Fruit fly (Drosophila melanogaster): ENCODE data around the gene CG9368.

The CG9368 gene

dm6 chr3L:19601413-19601812, at the start of gene CG9368:
Gene CG9368 (plus strand): TSS chr3L:19601633.
- no peak for TF ChIP-seq Sin3A (optimal IDR thresholded peaks at IDR 0.05)
- TF ChIP-seq insv (optimal IDR thresholded peaks at IDR 0.05), result no peak

dm6 chr3L:19552136-19552773, 49.2 kb upstream of the CG9368 start, which contains the start of the genes Ltn1 and CG9300:
Gene Ltn1 (minus strand): TSS chr3L:19552290.
Gene CG9300 (plus strand): TSS chr3L:19552420.
- TF ChIP-seq insv (optimal IDR thresholded peaks at IDR 0.05) (no peak), Sin3A (optimal IDR thresholded peaks at IDR 0.05) (no peak), ttk (optimal IDR thresholded peaks at IDR 0.05) (no peak), psq (optimal IDR thresholded peaks at IDR 0.05) (no peak), Myc (optimal IDR thresholded peaks at IDR 0.05) (no peak), h (optimal IDR thresholded peaks at IDR 0.05) (no peak)

- no peak for TF ChIP-seq Myc (optimal IDR thresholded peaks at IDR 0.05)
- no peak for TF ChIP-seq ttk (optimal IDR thresholded peaks at IDR 0.05)
- TF ChIP-seq insv (optimal IDR thresholded peaks at IDR 0.05), result no peak
- no peak for TF ChIP-seq Sin3A (optimal IDR thresholded peaks at IDR 0.05)
- TF ChIP-seq psq (optimal IDR thresholded peaks at IDR 0.05), result no peak
- no peak for TF ChIP-seq h (optimal IDR thresholded peaks at IDR 0.05)
Observed at dm6 chr3L:19555906-19556457, 45.5 kb upstream of the CG9368 start.

- TF ChIP-seq Sin3A (optimal IDR thresholded peaks at IDR 0.05), result no peak
- TF ChIP-seq ttk (optimal IDR thresholded peaks at IDR 0.05), result no peak
- no peak for TF ChIP-seq h (optimal IDR thresholded peaks at IDR 0.05)
- no peak for TF ChIP-seq Myc (optimal IDR thresholded peaks at IDR 0.05)
- no peak for TF ChIP-seq insv (optimal IDR thresholded peaks at IDR 0.05)
- no peak for TF ChIP-seq psq (optimal IDR thresholded peaks at IDR 0.05)
Observed at dm6 chr3L:19556738-19557137, 44.7 kb upstream of the CG9368 start.

- TF ChIP-seq insv (optimal IDR thresholded peaks at IDR 0.05) (no peak), Myc (optimal IDR thresholded peaks at IDR 0.05) (no peak), ttk (optimal IDR thresholded peaks at IDR 0.05) (no peak), h (optimal IDR thresholded peaks at IDR 0.05) (no peak), Sin3A (optimal IDR thresholded peaks at IDR 0.05) (no peak), psq (optimal IDR thresholded peaks at IDR 0.05) (no peak)
Observed at dm6 chr3L:19557197-19557995, 44.0 kb upstream of the CG9368 start.

dm6 chr3L:19557996-19558375, 43.4 kb upstream of the CG9368 start:
- TF ChIP-seq ttk (optimal IDR thresholded peaks at IDR 0.05) (no peak), insv (optimal IDR thresholded peaks at IDR 0.05) (no peak), h (optimal IDR thresholded peaks at IDR 0.05) (no peak), psq (optimal IDR thresholded peaks at IDR 0.05) (no peak), Myc (optimal IDR thresholded peaks at IDR 0.05) (no peak), Sin3A (optimal IDR thresholded peaks at IDR 0.05) (no peak)

dm6 chr3L:19558674-19559073, 42.8 kb upstream of the CG9368 start:
- TF ChIP-seq h (optimal IDR thresholded peaks at IDR 0.05) (no peak), insv (optimal IDR thresholded peaks at IDR 0.05) (no peak), psq (optimal IDR thresholded peaks at IDR 0.05) (no peak), Myc (optimal IDR thresholded peaks at IDR 0.05) (no peak), ttk (optimal IDR thresholded peaks at IDR 0.05) (no peak), Sin3A (optimal IDR thresholded peaks at IDR 0.05) (no peak)

dm6 chr3L:19559171-19559570, 42.3 kb upstream of the CG9368 start:
- TF ChIP-seq Sin3A (optimal IDR thresholded peaks at IDR 0.05) (no peak), psq (optimal IDR thresholded peaks at IDR 0.05) (no peak), h (optimal IDR thresholded peaks at IDR 0.05) (no peak), insv (optimal IDR thresholded peaks at IDR 0.05) (no peak), Myc (optimal IDR thresholded peaks at IDR 0.05) (no peak), ttk (optimal IDR thresholded peaks at IDR 0.05) (no peak)

- TF ChIP-seq ttk (optimal IDR thresholded peaks at IDR 0.05), result no peak
- no peak for TF ChIP-seq Sin3A (optimal IDR thresholded peaks at IDR 0.05)
- TF ChIP-seq h (optimal IDR thresholded peaks at IDR 0.05), result no peak
- no peak for TF ChIP-seq Myc (optimal IDR thresholded peaks at IDR 0.05)
- TF ChIP-seq psq (optimal IDR thresholded peaks at IDR 0.05), result no peak
- no peak for TF ChIP-seq insv (optimal IDR thresholded peaks at IDR 0.05)
Observed at dm6 chr3L:19560005-19560694, 41.3 kb upstream of the CG9368 start.

dm6 chr3L:19560695-19561246, 40.7 kb upstream of the CG9368 start:
- TF ChIP-seq ttk (optimal IDR thresholded peaks at IDR 0.05) (no peak), insv (optimal IDR thresholded peaks at IDR 0.05) (no peak), h (optimal IDR thresholded peaks at IDR 0.05) (no peak), psq (optimal IDR thresholded peaks at IDR 0.05) (no peak)

dm6 chr3L:19561745-19562144, 39.7 kb upstream of the CG9368 start:
- TF ChIP-seq psq (optimal IDR thresholded peaks at IDR 0.05) (no peak), h (optimal IDR thresholded peaks at IDR 0.05) (no peak), insv (optimal IDR thresholded peaks at IDR 0.05) (no peak), Sin3A (optimal IDR thresholded peaks at IDR 0.05) (no peak), Myc (optimal IDR thresholded peaks at IDR 0.05) (no peak), ttk (optimal IDR thresholded peaks at IDR 0.05) (no peak)

All from Kc167 (cell line).